Fruit fly (Drosophila melanogaster): Measurements from ENCODE around the gene lush.

The lush gene

DNA sequence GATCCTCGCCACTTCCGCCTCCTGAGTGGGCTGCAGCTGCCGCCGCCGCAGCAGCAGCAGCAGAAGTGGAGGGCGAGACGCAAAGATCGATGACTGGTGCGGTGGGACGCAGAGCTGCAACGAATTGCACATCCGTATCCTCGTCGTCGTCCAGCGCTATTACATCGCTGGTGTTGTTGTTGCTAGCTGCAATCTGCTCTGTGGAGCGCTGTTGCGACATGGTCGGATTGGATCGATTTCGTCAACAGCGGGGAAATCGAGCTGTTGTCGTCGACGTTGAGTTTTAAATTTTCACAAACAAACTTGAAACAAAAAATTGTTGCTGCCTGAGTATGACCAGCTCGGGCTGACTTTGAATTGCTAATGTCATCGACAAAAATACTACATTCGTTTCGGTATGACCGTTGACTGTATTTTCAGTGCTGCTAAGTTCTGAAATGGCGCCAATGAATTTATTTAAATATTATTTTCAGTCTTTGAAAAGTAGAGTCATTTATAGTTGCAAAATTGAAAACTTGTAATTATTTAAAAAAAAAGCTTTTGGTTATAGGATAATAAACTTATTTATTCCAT, 36.6 kb upstream of the lush start, which contains the start of gene Rnf146:
Gene Rnf146, minus strand, starts transcription at position 369 of the 573 bp plus-strand sequence.
- TF ChIP-seq CG14711 (tag; optimal IDR thresholded peaks at IDR 0.05) (no peak), Clk (GFP tag; optimal IDR thresholded peaks at IDR 0.05) (no peak), CG7045 (GFP tag; optimal IDR thresholded peaks at IDR 0.05) (no peak), cic (GFP tag; optimal IDR thresholded peaks at IDR 0.05) (no peak), ovo (GFP tag; optimal IDR thresholded peaks at IDR 0.05) (no peak), CG11617 (GFP tag; optimal IDR thresholded peaks at IDR 0.05) (no peak), pad (GFP tag; optimal IDR thresholded peaks at IDR 0.05) (peak; percentile 25), CG33017 (tag; optimal IDR thresholded peaks at IDR 0.05) (peak; percentile 14), tj (GFP tag; optimal IDR thresholded peaks at IDR 0.05) (no peak), cnc (optimal IDR thresholded peaks at IDR 0.05) (no peak), Crg-1 (GFP tag; optimal IDR thresholded peaks at IDR 0.05) (no peak), kay (GFP tag; ENCODE audit: borderline replicate concordance) (no peak), CG12768 (GFP tag; optimal IDR thresholded peaks at IDR 0.05) (no peak), toe (GFP tag; optimal IDR thresholded peaks at IDR 0.05) (no peak), CG1620 (GFP tag; optimal IDR thresholded peaks at IDR 0.05) (no peak), Mnt (GFP tag; optimal IDR thresholded peaks at IDR 0.05) (no peak), Hr96 (GFP tag; optimal IDR thresholded peaks at IDR 0.05) (no peak), CG7101 (tag; optimal IDR thresholded peaks at IDR 0.05) (peak; percentile 34), CG5204 (GFP tag; optimal IDR thresholded peaks at IDR 0.05) (no peak), bab1 (GFP tag; optimal IDR thresholded peaks at IDR 0.05) (peak; percentile 63)

DNA sequence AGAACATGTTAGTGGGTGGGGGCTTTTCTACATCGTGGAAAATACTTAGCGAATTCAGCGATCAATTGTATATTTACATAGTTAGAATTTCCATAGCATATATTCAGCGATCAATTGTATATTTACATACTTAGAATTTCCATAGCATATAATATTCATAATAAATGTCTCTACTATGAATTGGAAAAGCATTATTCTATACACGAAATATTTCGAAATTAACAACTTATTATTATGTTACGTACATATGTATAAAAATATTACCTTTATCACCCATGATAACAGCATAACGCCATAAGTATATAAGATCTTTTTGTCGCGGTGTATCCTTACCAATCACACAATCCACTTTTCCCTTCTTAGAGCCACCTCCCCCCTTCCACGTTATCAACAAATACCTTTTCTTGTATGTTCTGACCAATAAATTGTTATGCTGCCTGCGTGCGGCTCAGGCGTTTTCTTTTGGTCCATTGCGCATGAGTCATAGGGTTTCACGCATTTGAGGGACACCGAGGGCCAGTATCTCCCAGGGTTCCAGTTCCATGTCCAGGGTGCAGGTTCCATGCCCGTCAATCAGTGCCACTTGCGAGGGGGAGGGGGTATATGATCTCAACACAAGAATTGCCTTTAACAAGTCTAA, 31.1 kb upstream of the lush start:
- TF ChIP-seq bab1 (GFP tag; optimal IDR thresholded peaks at IDR 0.05) (no peak), CG11617 (GFP tag; optimal IDR thresholded peaks at IDR 0.05) (no peak), CG1620 (GFP tag; optimal IDR thresholded peaks at IDR 0.05) (no peak), CG33017 (tag; optimal IDR thresholded peaks at IDR 0.05) (no peak), cic (GFP tag; optimal IDR thresholded peaks at IDR 0.05) (no peak), Crg-1 (GFP tag; optimal IDR thresholded peaks at IDR 0.05) (no peak), Clk (GFP tag; optimal IDR thresholded peaks at IDR 0.05) (no peak), kay (GFP tag; ENCODE audit: borderline replicate concordance) (no peak), Mnt (GFP tag; optimal IDR thresholded peaks at IDR 0.05) (no peak), Hr96 (GFP tag; optimal IDR thresholded peaks at IDR 0.05) (no peak), CG7101 (tag; optimal IDR thresholded peaks at IDR 0.05) (no peak)

DNA sequence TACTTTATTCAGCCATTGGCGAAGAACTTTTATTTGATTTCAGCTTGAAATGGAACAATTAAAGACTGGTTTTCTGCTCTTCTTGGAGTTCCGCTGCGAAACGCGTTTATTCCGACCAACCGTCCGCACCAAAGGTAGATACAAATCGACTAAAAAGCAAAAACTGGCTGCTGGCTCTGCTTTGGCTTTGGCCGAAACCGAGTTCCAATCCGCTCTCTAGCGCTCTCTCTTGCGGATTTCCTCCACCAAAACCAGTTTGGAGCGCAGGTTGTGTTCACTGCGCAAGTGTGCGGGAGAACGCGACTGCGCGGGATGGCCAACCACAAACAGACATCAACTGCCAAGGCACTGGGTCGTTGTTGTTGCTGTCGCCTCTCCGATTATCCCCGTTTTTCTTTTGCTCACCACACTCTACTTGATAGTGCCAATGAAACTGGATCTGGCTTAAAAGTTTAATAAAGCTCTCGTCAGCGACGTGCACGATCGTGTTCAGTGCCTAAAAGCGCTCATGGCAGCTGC, 29.6 kb upstream of the lush start, which contains the start of gene wnd:
Gene wnd, minus strand, starts transcription at position 306 of the 519 bp plus-strand sequence.
- TF ChIP-seq tj (GFP tag; optimal IDR thresholded peaks at IDR 0.05) (peak; percentile 49), CG33017 (tag; optimal IDR thresholded peaks at IDR 0.05) (no peak)

DNA sequence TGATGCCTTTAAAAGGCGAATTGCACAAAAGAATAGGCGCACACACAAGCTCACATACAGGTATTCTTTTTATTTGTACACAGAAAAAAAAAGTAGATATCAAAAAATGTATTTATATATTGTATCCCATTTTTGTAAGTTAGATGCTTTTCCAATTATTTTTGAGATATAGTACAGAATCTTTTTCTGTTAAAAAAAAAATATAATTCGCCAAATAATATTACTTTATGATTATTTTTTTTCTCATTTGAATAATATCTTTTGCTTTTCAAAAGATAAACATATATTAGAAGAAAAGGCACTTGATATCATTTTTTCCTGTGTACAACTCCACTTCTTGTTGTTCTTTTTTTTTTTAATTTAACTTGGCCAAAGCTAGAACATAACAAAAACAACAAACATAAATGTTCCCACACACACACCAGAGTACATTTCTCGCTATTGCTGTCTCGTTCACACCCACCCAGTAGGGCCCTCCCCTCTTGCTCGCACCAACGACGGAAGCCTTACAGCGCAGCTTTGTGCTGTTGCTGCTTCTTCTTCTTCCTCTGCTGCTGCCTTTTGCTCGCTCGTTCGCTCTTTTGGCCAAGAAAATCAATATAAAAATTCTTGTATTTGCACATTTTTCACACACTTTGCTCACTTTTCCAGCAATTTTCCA, 29.0 kb upstream of the lush start:
- TF ChIP-seq Hr96 (GFP tag; optimal IDR thresholded peaks at IDR 0.05): peak; percentile 36
- TF ChIP-seq pad (GFP tag; optimal IDR thresholded peaks at IDR 0.05): peak; percentile 29
- TF ChIP-seq toe (GFP tag; optimal IDR thresholded peaks at IDR 0.05): no peak
- peak; percentile 75 for TF ChIP-seq CG7045 (GFP tag; optimal IDR thresholded peaks at IDR 0.05)
- peak; percentile 41 for TF ChIP-seq CG11617 (GFP tag; optimal IDR thresholded peaks at IDR 0.05)
- peak; percentile 69 for TF ChIP-seq kay (GFP tag; ENCODE audit: borderline replicate concordance)
- peak; percentile 90 for TF ChIP-seq CG14711 (tag; optimal IDR thresholded peaks at IDR 0.05)
- TF ChIP-seq cic (GFP tag; optimal IDR thresholded peaks at IDR 0.05): no peak
- no peak for TF ChIP-seq Crg-1 (GFP tag; optimal IDR thresholded peaks at IDR 0.05)
- TF ChIP-seq bab1 (GFP tag; optimal IDR thresholded peaks at IDR 0.05): peak; percentile 87
- peak; percentile 84 for TF ChIP-seq CG7101 (tag; optimal IDR thresholded peaks at IDR 0.05)
- TF ChIP-seq CG33017 (tag; optimal IDR thresholded peaks at IDR 0.05): peak; percentile 71
- TF ChIP-seq CG1620 (GFP tag; optimal IDR thresholded peaks at IDR 0.05): no peak
- TF ChIP-seq tj (GFP tag; optimal IDR thresholded peaks at IDR 0.05): peak; percentile 65
- TF ChIP-seq CG12768 (GFP tag; optimal IDR thresholded peaks at IDR 0.05): peak; percentile 28
- TF ChIP-seq CG5204 (GFP tag; optimal IDR thresholded peaks at IDR 0.05): peak; percentile 13

DNA sequence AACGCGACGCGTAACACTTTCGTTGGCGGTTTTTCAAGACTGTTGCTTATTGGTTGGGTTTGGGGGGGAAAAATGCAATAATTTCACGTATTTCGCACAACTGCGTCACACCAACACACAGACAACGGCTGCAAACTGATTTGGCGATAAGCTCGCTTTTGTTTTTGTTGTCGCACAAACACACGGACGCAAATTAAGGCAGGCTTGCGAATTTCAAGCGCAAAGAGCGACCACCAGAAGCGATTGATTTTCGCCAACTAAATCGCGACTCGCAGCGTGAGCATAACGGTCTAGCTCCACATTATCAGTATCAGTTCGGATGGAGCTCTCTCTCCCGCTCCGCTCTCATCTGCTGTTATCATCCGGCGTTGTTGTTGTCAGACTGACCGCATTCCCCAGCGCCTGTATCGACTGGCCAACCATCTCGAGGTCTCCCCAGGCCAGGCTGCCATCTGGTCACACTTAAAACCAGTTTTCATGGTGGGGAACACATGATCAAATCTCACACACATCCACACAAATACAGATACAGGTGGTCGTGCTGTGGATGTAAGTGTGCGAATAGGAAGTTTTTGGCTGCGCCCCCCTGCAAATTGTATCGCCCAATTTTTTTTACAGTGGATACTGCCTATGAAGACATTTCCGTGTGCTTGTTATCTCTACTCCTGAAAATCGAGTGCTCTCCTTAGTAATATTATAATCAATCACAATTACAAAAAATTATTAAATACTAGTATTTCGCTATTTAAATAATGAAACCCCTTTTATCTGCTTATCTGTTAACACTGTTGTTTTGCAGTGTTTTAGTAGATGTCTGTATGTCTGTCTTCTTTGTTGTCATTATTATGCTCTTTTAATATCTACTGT, 27.1 kb upstream of the lush start:
- TF ChIP-seq Crg-1 (GFP tag; optimal IDR thresholded peaks at IDR 0.05) (peak; percentile 22), CG33017 (tag; optimal IDR thresholded peaks at IDR 0.05) (peak; percentile 35), pad (GFP tag; optimal IDR thresholded peaks at IDR 0.05) (peak; percentile 97), CG11617 (GFP tag; optimal IDR thresholded peaks at IDR 0.05) (peak; percentile 60), CG7045 (GFP tag; optimal IDR thresholded peaks at IDR 0.05) (peak; percentile 41), CG1620 (GFP tag; optimal IDR thresholded peaks at IDR 0.05) (peak; percentile 74), CG14711 (tag; optimal IDR thresholded peaks at IDR 0.05) (peak; percentile 70), cic (GFP tag; optimal IDR thresholded peaks at IDR 0.05) (peak; percentile 90), Clk (GFP tag; optimal IDR thresholded peaks at IDR 0.05) (no peak), bab1 (GFP tag; optimal IDR thresholded peaks at IDR 0.05) (peak; percentile 83), ovo (GFP tag; optimal IDR thresholded peaks at IDR 0.05) (peak; percentile 84), CG5204 (GFP tag; optimal IDR thresholded peaks at IDR 0.05) (peak; percentile 63), kay (GFP tag; ENCODE audit: borderline replicate concordance) (peak; percentile 79), CG12768 (GFP tag; optimal IDR thresholded peaks at IDR 0.05) (peak; percentile 43), Mnt (GFP tag; optimal IDR thresholded peaks at IDR 0.05) (peak; percentile 67), cnc (optimal IDR thresholded peaks at IDR 0.05) (no peak), CG7101 (tag; optimal IDR thresholded peaks at IDR 0.05) (peak; percentile 65), toe (GFP tag; optimal IDR thresholded peaks at IDR 0.05) (peak; percentile 58), Hr96 (GFP tag; optimal IDR thresholded peaks at IDR 0.05) (peak; percentile 70), tj (GFP tag; optimal IDR thresholded peaks at IDR 0.05) (peak; percentile 91)
